Worm (Caenorhabditis elegans) whole organism, L4 larva: ENCODE measurements around the gene ZC449.4.

Experiments
- F37D6.2 ChIP-seq: sonication (generic microtip); optimal IDR thresholded peaks from 2 replicates; lab custom pipeline; 2016; ENCODE audit warnings: mild to moderate bottlenecking, missing genetic modification characterization, missing compliant biosample characterization
- ZK546.5 ChIP-seq, 2 experiments: sonication (generic microtip); optimal IDR thresholded peaks; 2 replicates each; lab custom pipeline; 2017; ENCODE audit warnings: missing biosample characterization in 2 of 2, missing genetic modification characterization in 2 of 2
- aha-1 ChIP-seq: fragments of 150-350 bp; peaks from one replicate; lab custom pipeline; 2014; ENCODE audit warnings: missing biosample characterization, missing genetic modification characterization
- ama-1 ChIP-seq: fragments of 150-350 bp; optimal IDR thresholded peaks from 2 replicates; lab custom pipeline; 2014; ENCODE audit warnings: inconsistent platforms, mixed read lengths
- attf-4 ChIP-seq: sonication (generic microtip); optimal IDR thresholded peaks from 3 replicates; lab custom pipeline; 2017; ENCODE audit warnings: missing biosample characterization, missing genetic modification characterization
- ceh-20 ChIP-seq: fragments of 200-800 bp; sonication (Bioruptor generic); IDR thresholded peaks from 2 replicates; pipeline ENCODE4 v1.3.6; 2022; ENCODE audit warnings: missing genetic modification reagents, missing genetic modification characterization, missing compliant biosample characterization
- ces-1 ChIP-seq: fragments of 150-350 bp; sonication (generic microtip); optimal IDR thresholded peaks from 4 replicates; lab custom pipeline; 2014; ENCODE audit warnings: missing biosample characterization, missing genetic modification reagents, missing genetic modification characterization
- ctbp-1 ChIP-seq: fragments of 200-800 bp; sonication (Bioruptor generic); IDR thresholded peaks from 2 replicates; pipeline ENCODE4 v1.3.6; 2022; ENCODE audit warnings: missing genetic modification reagents, missing genetic modification characterization, missing compliant biosample characterization
- daf-19 ChIP-seq: fragments of 200-800 bp; sonication (Bioruptor generic); conservative IDR thresholded peaks from 2 replicates; pipeline ENCODE4 v1.3.6; 2022; ENCODE audit warnings: missing genetic modification characterization, missing compliant biosample characterization
- dpl-1 ChIP-seq: fragments of 150-350 bp; optimal IDR thresholded peaks from 2 replicates; lab custom pipeline; 2014; ENCODE audit warnings: missing biosample characterization, missing genetic modification reagents, missing genetic modification characterization
- egl-27 ChIP-seq: sonication (generic microtip); optimal IDR thresholded peaks from 3 replicates; lab custom pipeline; 2017; ENCODE audit warnings: missing biosample characterization, missing genetic modification reagents, missing genetic modification characterization
- gei-8 ChIP-seq: fragments of 200-800 bp; sonication (Bioruptor generic); optimal IDR thresholded peaks from 2 replicates; lab custom pipeline; 2018; ENCODE audit warnings: mild to moderate bottlenecking, missing genetic modification characterization, missing compliant biosample characterization
- hmg-1.1 ChIP-seq: fragments of 200-800 bp; sonication (Bioruptor generic); IDR thresholded peaks from 2 replicates; pipeline ENCODE4 v1.3.6; 2022; ENCODE audit warnings: missing genetic modification reagents, missing genetic modification characterization, missing compliant biosample characterization
- lim-7 ChIP-seq: fragments of 200-800 bp; sonication (Bioruptor generic); IDR thresholded peaks from 2 replicates; pipeline ENCODE4 v1.3.6; 2022; ENCODE audit warnings: missing genetic modification characterization, missing compliant biosample characterization
- lin-1 ChIP-seq: fragments of 200-800 bp; sonication (Bioruptor generic); IDR thresholded peaks from 2 replicates; pipeline ENCODE4 v1.3.6; 2022; ENCODE audit warnings: missing genetic modification reagents, missing genetic modification characterization, missing compliant biosample characterization
- lin-13 ChIP-seq: fragments of 150-350 bp; optimal IDR thresholded peaks from 2 replicates; lab custom pipeline; 2014; ENCODE audit warnings: missing biosample characterization, missing genetic modification reagents, missing genetic modification characterization
- lir-3 ChIP-seq: sonication (generic microtip); optimal IDR thresholded peaks from 2 replicates; lab custom pipeline; 2016; ENCODE audit warnings: mild to moderate bottlenecking, missing genetic modification characterization, missing compliant biosample characterization
- lsy-2 ChIP-seq, 2 experiments: fragments of 150-350 bp in 1 of 2; sonication (generic microtip) in 1 of 2; optimal IDR thresholded peaks; 2 replicates each; lab custom pipeline; 2014 to 2017; ENCODE audit warnings: missing biosample characterization in 2 of 2, missing genetic modification characterization in 2 of 2
- madf-5 ChIP-seq, 2 experiments: fragments of 200-800 bp; sonication (Bioruptor generic); IDR thresholded peaks; 2 replicates each; pipeline ENCODE4 v1.3.6; 2022; ENCODE audit warnings: missing compliant biosample characterization in 2 of 2, missing genetic modification characterization in 2 of 2
- nhr-10 ChIP-seq: fragments of 150-350 bp; optimal IDR thresholded peaks from 2 replicates; lab custom pipeline; 2014; ENCODE audit warnings: missing biosample characterization, missing genetic modification characterization
- nhr-11 ChIP-seq: fragments of 150-350 bp; optimal IDR thresholded peaks from 2 replicates; lab custom pipeline; 2014; ENCODE audit warnings: missing biosample characterization, missing genetic modification characterization
- nhr-237 ChIP-seq: sonication (generic microtip); optimal IDR thresholded peaks from 2 replicates; lab custom pipeline; 2017; ENCODE audit warnings: missing biosample characterization, missing genetic modification characterization
- nhr-28 ChIP-seq: fragments of 150-350 bp; optimal IDR thresholded peaks from 2 replicates; lab custom pipeline; 2014; ENCODE audit warnings: missing biosample characterization, missing genetic modification characterization
- nhr-41 ChIP-seq: fragments of 200-800 bp; sonication (Bioruptor generic); IDR thresholded peaks from 2 replicates; pipeline ENCODE4 v1.3.6; 2022; ENCODE audit warnings: missing genetic modification reagents, missing genetic modification characterization, missing compliant biosample characterization
- nhr-76 ChIP-seq: fragments of 150-350 bp; optimal IDR thresholded peaks from 2 replicates; lab custom pipeline; 2014; ENCODE audit warnings: missing biosample characterization, missing genetic modification characterization
- pqm-1 ChIP-seq: sonication (generic microtip); optimal IDR thresholded peaks from 2 replicates; lab custom pipeline; 2017; ENCODE audit warnings: missing biosample characterization, missing genetic modification characterization
- saeg-2 ChIP-seq: fragments of 200-800 bp; sonication (Bioruptor generic); IDR thresholded peaks from 2 replicates; pipeline ENCODE4 v1.3.6; 2022; ENCODE audit warnings: missing genetic modification reagents, missing genetic modification characterization, missing compliant biosample characterization
- skn-1 ChIP-seq: fragments of 150-350 bp; optimal IDR thresholded peaks from 2 replicates; lab custom pipeline; 2014; ENCODE audit warnings: missing biosample characterization, missing genetic modification characterization
- snpc-1.2 ChIP-seq: fragments of 200-800 bp; sonication (Bioruptor generic); IDR thresholded peaks from 2 replicates; pipeline ENCODE4 v1.3.6; 2022; ENCODE audit warnings: missing genetic modification reagents, missing genetic modification characterization, missing compliant biosample characterization
- snpc-4 ChIP-seq: fragments of 150-350 bp; optimal IDR thresholded peaks from 2 replicates; lab custom pipeline; 2014; ENCODE audit warnings: missing biosample characterization, missing genetic modification characterization
- unc-130 ChIP-seq: sonication (generic microtip); optimal IDR thresholded peaks from 2 replicates; lab custom pipeline; 2016; ENCODE audit warnings: missing genetic modification reagents, missing genetic modification characterization, missing compliant biosample characterization
- unc-62 ChIP-seq, 3 experiments: fragments of 150-350 bp in 1 of 3; sonication (generic microtip); optimal IDR thresholded peaks in 2 of 3; peaks in 1 of 3; 1 replicate in 1 of 3; 2 replicates in 2 of 3; lab custom pipeline; 2014 to 2017; ENCODE audit warnings: missing biosample characterization in 3 of 3, missing genetic modification characterization in 3 of 3, missing genetic modification reagents in 3 of 3, missing genotype in 1 of 3
- ztf-11 ChIP-seq: fragments of 150-350 bp; optimal IDR thresholded peaks from 2 replicates; lab custom pipeline; 2014; ENCODE audit warnings: missing biosample characterization, missing genetic modification characterization
- ztf-7 ChIP-seq: fragments of 150-350 bp; optimal IDR thresholded peaks from 2 replicates; lab custom pipeline; 2014; ENCODE audit warnings: missing biosample characterization, missing genetic modification characterization

Gene ZC449.4

DNA sequence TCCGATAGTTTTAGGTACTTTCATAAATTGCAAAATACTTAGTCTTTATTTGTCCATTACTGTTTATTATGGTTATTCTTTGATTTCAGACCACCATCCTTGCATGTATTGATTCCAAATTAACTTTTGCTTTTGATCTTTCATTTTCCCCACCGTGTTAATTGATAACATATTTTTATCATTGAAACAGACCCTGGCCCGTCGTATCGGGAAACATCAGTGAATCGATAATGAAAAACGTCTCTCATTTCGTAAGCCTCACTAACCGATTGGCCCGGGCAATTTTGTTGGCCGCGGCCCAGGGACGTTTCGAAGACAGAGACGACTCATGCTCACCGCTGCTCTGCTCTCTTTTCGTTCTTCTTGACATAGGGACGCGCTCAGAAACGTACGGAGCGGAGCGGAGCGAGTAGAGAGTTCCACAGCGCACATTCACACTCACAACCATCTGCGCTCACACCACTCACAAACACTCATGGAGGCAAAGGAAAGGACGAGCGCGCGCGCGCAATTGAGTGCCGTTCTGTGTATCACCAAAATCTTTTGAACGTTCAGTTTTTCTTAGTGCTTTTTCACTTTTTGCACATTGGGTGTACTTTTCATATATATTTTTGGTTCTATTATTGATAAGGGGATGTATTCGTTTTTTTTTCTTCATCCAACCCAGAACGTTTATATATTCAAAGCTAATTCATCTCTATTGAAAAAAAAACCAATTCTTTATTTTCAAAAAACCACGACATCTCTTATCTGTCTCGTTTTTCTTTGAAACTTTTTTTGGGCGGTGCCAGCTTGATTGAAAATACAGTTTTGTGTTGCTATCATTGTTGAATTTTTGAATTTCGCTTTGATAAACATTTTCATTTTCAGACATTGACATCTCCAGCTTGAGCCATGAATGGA lies 30.2 kb upstream of the ZC449.4 start, which contains the start of gene C24H10.2 (continued):
- TF ChIP-seq attf-4: no peak
- no peak for TF ChIP-seq ZK546.5 (tag; optimal IDR thresholded peaks at IDR 0.05; lab: Kevin White, UChicago)
- no peak for TF ChIP-seq ama-1
- TF ChIP-seq, all 104 proteins: peak for 29

ce11 chrX:5061763-5062162 lies 28.0 kb upstream of the ZC449.4 start:
- TF ChIP-seq gei-8 (GFP tag; lab: Kevin White, UChicago) (no peak), unc-62 (GFP tag; optimal IDR thresholded peaks at IDR 0.05 in 1 of 2; lab: Kevin White, UChicago) (peak in 1 of 2 experiments; percentile 77), unc-62 (tag; optimal IDR thresholded peaks at IDR 0.05; lab: Kevin White, UChicago) (no peak)

- TF ChIP-seq nhr-10 (tag; lab: Kevin White, UChicago): no peak
- TF ChIP-seq hmg-1.1: no peak
These were observed 27.0 kb upstream of the ZC449.4 start, which contains the start of gene C24H10.3 for ce11 chrX:5060756-5061155. TSS of gene C24H10.3 (plus strand) at chrX:5061056.

DNA sequence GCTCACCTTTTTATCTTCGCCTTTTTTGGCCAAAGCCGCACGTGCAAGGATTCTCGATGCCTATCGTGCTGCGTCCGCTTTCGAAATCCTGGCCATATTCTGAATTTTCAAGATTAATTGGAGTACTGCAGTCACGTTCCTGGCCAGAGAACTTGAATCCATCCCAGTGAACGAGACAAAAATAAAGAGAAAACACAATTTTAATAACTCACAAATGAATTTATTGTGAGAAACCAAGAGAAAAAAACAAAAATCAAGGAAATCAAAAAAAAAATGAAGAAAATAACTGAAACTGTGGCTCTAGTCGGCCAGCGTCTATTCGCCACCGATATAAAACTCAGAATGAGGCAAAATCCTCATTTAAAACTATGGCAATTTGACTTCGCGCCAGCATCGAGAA lies 25.4 kb upstream of the ZC449.4 start, which contains the start of gene C24H10.4:
C24H10.4 (minus strand) TSS at position 101 of the 400 bp plus-strand sequence.
- no peak for TF ChIP-seq attf-4
- TF ChIP-seq unc-130 (GFP tag; lab: Kevin White, UChicago): no peak
- TF ChIP-seq nhr-41 (GFP tag; lab: Robert Waterston, UW): no peak

DNA sequence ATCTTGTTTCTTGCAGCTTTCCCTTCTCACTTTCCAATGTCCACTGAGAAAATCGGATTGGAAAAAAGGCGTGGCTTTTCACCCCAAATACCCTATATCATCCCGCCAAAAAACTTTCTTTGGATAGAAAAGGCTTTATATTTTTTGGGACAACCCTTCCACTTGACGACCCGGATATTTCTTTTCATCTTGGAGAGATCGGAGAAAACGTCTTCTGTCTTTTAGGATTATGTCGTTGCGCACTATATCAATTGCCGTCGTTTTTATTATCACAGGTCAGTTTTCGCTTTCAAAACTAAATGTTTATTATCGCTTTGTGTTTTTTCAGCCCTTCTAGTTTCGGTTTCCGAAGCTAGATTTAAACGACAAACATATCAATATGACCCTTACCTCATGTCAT lies 10.1 kb upstream of the ZC449.4 start, which contains the start of gene Y64H9A.2:
Y64H9A.2 (plus strand) TSS at position 90 of the 400 bp plus-strand sequence.
- TF ChIP-seq unc-62 (GFP tag; optimal IDR thresholded peaks at IDR 0.05 in 1 of 2; lab: Kevin White, UChicago) (peak in 1 of 2 experiments; percentile 30), unc-62 (tag; optimal IDR thresholded peaks at IDR 0.05; lab: Kevin White, UChicago) (no peak), saeg-2 (GFP tag; lab: Robert Waterston, UW) (no peak)

DNA sequence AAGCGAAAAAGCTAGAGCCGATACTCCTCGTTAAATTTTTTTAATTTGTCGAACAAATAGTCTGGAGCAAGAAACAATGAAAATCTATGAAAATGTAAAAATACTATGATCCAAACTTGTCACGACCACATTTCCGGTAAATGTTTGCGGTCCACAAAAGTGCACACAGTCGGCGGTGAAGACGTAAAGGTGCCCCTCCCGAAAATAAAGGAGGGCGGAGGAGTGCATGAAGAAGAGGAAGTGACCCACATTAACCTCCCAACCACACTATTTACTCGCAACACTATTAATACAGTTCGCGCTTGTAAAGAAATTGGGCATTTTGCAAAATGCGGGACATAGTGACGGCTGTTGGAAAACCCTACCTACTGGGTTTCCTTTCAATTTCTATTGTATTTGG lies 6.3 kb upstream of the ZC449.4 start:
- no peak for TF ChIP-seq lin-1 (GFP tag; lab: Robert Waterston, UW)
- peak in 1 of 2 experiments; percentile 92 for TF ChIP-seq unc-62 (GFP tag; optimal IDR thresholded peaks at IDR 0.05 in 1 of 2; lab: Kevin White, UChicago)
- no peak for TF ChIP-seq unc-62 (tag; optimal IDR thresholded peaks at IDR 0.05; lab: Kevin White, UChicago)

ce11 chrX:5038812-5039211 lies 5.0 kb upstream of the ZC449.4 start:
- no peak for TF ChIP-seq nhr-237 (tag; lab: Kevin White, UChicago)
- no peak for TF ChIP-seq nhr-28 (tag; lab: Kevin White, UChicago)
- no peak for TF ChIP-seq snpc-4 (tag; lab: Kevin White, UChicago)
- TF ChIP-seq lim-7: no peak

DNA sequence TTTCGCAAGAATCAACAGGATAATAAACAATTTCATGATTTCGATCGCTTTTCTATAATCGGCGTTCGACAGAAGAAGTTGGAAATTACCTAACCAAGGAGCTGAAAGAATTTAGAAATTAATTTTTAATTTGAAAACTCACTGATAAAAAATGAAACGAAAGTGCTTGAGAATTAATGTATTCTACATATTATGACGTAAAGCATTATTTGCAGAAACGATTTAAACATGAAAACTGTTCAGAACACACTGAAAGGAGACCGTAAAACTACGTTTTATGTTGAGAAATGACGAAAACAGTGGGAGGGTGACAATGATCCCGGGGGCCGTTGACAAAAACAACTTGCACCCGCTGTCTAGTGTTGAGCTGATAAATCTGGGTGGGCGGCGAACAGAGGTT lies 3.9 kb upstream of the ZC449.4 start, which contains the start of gene ZC449.5:
ZC449.5 (minus strand) TSS at position 101 of the 400 bp plus-strand sequence.
- TF ChIP-seq pqm-1 (peak; percentile 39), nhr-11 (tag; lab: Kevin White, UChicago) (no peak)
- TF ChIP-seq, all 104 proteins: peak for 1

DNA sequence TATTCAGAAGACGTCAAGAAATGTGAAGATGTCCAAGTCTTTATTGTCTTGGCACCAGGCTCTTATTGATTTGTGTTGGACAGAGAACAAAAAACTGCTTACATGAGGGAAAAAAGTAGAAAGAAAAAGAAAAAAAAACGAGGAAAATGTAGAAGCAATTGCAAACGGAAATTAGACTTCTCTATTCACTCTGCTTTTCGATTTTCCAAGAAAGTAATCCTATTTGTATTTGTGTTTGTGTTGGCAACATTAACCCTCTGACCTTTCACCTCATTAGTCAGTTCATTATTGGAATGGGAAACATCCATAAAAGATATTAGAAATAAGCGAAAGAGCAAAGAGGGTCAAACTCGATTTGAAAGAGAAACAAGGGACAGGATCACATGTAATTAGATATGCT lies 2.0 kb downstream of the ZC449.4 start:
- TF ChIP-seq lir-3 (tag; lab: Kevin White, UChicago) (no peak), daf-19 (GFP tag; lab: Robert Waterston, UW) (no peak), lsy-2 (tag; optimal IDR thresholded peaks at IDR 0.05; lab: Kevin White, UChicago) (peak in 1 of 2 experiments; percentile 24), egl-27 (tag; lab: Kevin White, UChicago) (no peak), F37D6.2 (tag; lab: Kevin White, UChicago) (no peak), dpl-1 (no peak), aha-1 (tag; lab: Kevin White, UChicago) (peak; percentile 48), lin-13 (GFP tag; lab: Kevin White, UChicago) (no peak), ctbp-1 (GFP tag; lab: Robert Waterston, UW) (peak; percentile 47; the same call in 1 of the 2 replicates), snpc-1.2 (no peak), skn-1 (tag; lab: Kevin White, UChicago) (no peak), ztf-7 (no peak), ceh-20 (GFP tag; lab: Robert Waterston, UW) (no peak), nhr-10 (tag; lab: Kevin White, UChicago) (no peak), nhr-76 (no peak), ces-1 (GFP tag; lab: Kevin White, UChicago) (peak; percentile 74), ztf-11 (no peak), madf-5 (GFP tag; IDR thresholded peaks at IDR 0.05; lab: Robert Waterston, UW) (no peak)
